Worm (Caenorhabditis elegans) whole organism, early embryonic: Measurements from ENCODE around the gene srg-17.

Source experiments
- ama-1 ChIP-seq: fragments of 150-350 bp; optimal IDR thresholded peaks from 2 replicates; lab custom pipeline; 2014
- flt-1 ChIP-seq: fragments of 200-800 bp; sonication (Bioruptor generic); IDR thresholded peaks from 2 replicates; pipeline ENCODE4 v1.3.6; 2022; ENCODE audit warnings: missing genetic modification characterization, missing compliant biosample characterization
- tra-4 ChIP-seq: sonication (generic microtip); optimal IDR thresholded peaks from 2 replicates; lab custom pipeline; 2017; ENCODE audit warnings: missing genetic modification characterization, missing compliant biosample characterization

DNA sequence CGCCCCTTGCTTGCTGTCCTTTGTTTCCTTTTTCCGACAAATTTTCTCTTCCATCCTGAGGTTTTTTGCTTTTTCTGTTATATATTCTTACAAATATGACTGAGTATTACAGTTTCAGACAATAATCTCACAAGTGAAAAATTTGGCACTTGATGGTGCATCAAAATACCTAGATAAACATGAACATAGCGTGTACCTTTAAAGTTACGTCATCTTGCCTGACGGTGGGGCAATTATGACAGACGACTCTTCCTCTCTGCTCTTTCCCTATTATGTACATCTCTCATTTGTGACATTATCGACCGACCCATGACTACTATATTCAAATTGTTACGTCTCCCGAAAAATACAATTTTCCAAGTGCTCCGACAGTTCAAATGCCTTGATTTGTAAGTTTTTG is 9.1 kb downstream of the srg-17 start, which contains the start of gene fbxb-102:
- TF ChIP-seq tra-4 (tag; lab: Kevin White, UChicago) (no peak), flt-1 (GFP tag; lab: Robert Waterston, UW) (no peak), ama-1 (lab: Kevin White, UChicago) (no peak)
